Fruit fly (Drosophila melanogaster) whole organism, embryonic: Measurements from ENCODE around the gene Plzf.

Source experiments
- Atf3 ChIP-seq: fragments of 200-800 bp; sonication (Bioruptor generic); optimal IDR thresholded peaks from 3 replicates; lab custom pipeline; 2016; ENCODE audit warnings: missing biosample characterization, missing genetic modification characterization
- Bteb2 ChIP-seq: fragments of 200-800 bp; sonication (Bioruptor generic); optimal IDR thresholded peaks from 2 replicates; lab custom pipeline; 2016; ENCODE audit warnings: missing biosample characterization, missing genetic modification characterization
- CG10274 ChIP-seq: fragments of 200-800 bp; sonication (Bioruptor generic); optimal IDR thresholded peaks from 3 replicates; lab custom pipeline; 2017; ENCODE audit warnings: missing biosample characterization, mild to moderate bottlenecking, missing genetic modification characterization
- CG10979 ChIP-seq: fragments of 200-800 bp; sonication (Bioruptor generic); optimal IDR thresholded peaks from 2 replicates; lab custom pipeline; 2018; ENCODE audit warnings: missing biosample characterization, mild to moderate bottlenecking, missing genetic modification characterization, moderate library complexity
- CG11504 ChIP-seq: fragments of 200-800 bp; sonication (Bioruptor generic); optimal IDR thresholded peaks from 3 replicates; lab custom pipeline; 2019; ENCODE audit warnings: missing biosample characterization, mild to moderate bottlenecking, missing genetic modification characterization, moderate library complexity
- CG12219 ChIP-seq: fragments of 200-800 bp; sonication (Bioruptor generic); optimal IDR thresholded peaks from 3 replicates; lab custom pipeline; 2018; ENCODE audit warnings: missing biosample characterization, mild to moderate bottlenecking, missing genetic modification characterization
- CG1233 ChIP-seq: fragments of 200-800 bp; sonication (Bioruptor generic); optimal IDR thresholded peaks from 4 replicates; lab custom pipeline; 2018; ENCODE audit warnings: missing biosample characterization, mild to moderate bottlenecking, missing genetic modification characterization
- CG12659 ChIP-seq: fragments of 200-800 bp; sonication (Bioruptor generic); optimal IDR thresholded peaks from 3 replicates; lab custom pipeline; 2017; ENCODE audit warnings: mild to moderate bottlenecking, missing biosample characterization, missing genetic modification reagents, missing genetic modification characterization
- CG12942 ChIP-seq: fragments of 200-800 bp; sonication (Bioruptor generic); optimal IDR thresholded peaks from 3 replicates; lab custom pipeline; 2016; ENCODE audit warnings: missing biosample characterization, missing genetic modification characterization
- CG14860 ChIP-seq: fragments of 200-800 bp; sonication (Bioruptor generic); IDR thresholded peaks from 3 replicates; pipeline ENCODE4 v1.3.6; 2022; ENCODE audit warnings: missing biosample characterization, missing genetic modification characterization; ENCODE audit not compliant: partially characterized antibody
- CG15073 ChIP-seq: fragments of 200-800 bp; sonication (Bioruptor generic); optimal IDR thresholded peaks from 2 replicates; lab custom pipeline; 2016; ENCODE audit warnings: missing biosample characterization, missing genetic modification characterization
- CG15269 ChIP-seq: fragments of 200-800 bp; sonication (Bioruptor generic); optimal IDR thresholded peaks from 2 replicates; lab custom pipeline; 2018; ENCODE audit warnings: missing biosample characterization, mild to moderate bottlenecking, missing genetic modification characterization, moderate library complexity
- CG15696 ChIP-seq: fragments of 200-800 bp; sonication (Bioruptor generic); optimal IDR thresholded peaks from 2 replicates; lab custom pipeline; 2019; ENCODE audit warnings: missing biosample characterization, mild to moderate bottlenecking, missing genetic modification characterization, moderate library complexity
- CG1647 ChIP-seq: fragments of 200-800 bp; sonication (Bioruptor generic); optimal IDR thresholded peaks from 3 replicates; lab custom pipeline; 2016; ENCODE audit warnings: missing biosample characterization, missing genetic modification characterization
- CG2202 ChIP-seq: fragments of 200-800 bp; sonication (Bioruptor generic); optimal IDR thresholded peaks from 2 replicates; lab custom pipeline; 2018; ENCODE audit warnings: missing biosample characterization, mild to moderate bottlenecking, missing genetic modification characterization
- CG2678 ChIP-seq: fragments of 200-800 bp; sonication (Bioruptor generic); optimal IDR thresholded peaks from 3 replicates; lab custom pipeline; 2019; ENCODE audit warnings: missing biosample characterization, mild to moderate bottlenecking, missing genetic modification characterization, moderate library complexity
- CG2889 ChIP-seq: fragments of 200-800 bp; sonication (Bioruptor generic); IDR thresholded peaks from 3 replicates; pipeline ENCODE4 v1.3.6; 2022; ENCODE audit warnings: missing biosample characterization, missing genetic modification characterization
- CG4707 ChIP-seq: fragments of 200-800 bp; sonication (Bioruptor generic); optimal IDR thresholded peaks from 2 replicates; lab custom pipeline; 2018; ENCODE audit warnings: missing biosample characterization, mild to moderate bottlenecking, missing genetic modification characterization, moderate library complexity
- CG5245 ChIP-seq: fragments of 200-800 bp; sonication (Bioruptor generic); optimal IDR thresholded peaks from 3 replicates; lab custom pipeline; 2016; ENCODE audit warnings: missing biosample characterization, missing genetic modification characterization
- CG6175 ChIP-seq: fragments of 200-800 bp; sonication (Bioruptor generic); IDR thresholded peaks from 3 replicates; pipeline ENCODE4 v1.3.6; 2022; ENCODE audit warnings: missing biosample characterization, missing genetic modification characterization
- CG6813 ChIP-seq: fragments of 200-800 bp; sonication (Bioruptor generic); optimal IDR thresholded peaks from 2 replicates; lab custom pipeline; 2017; ENCODE audit warnings: missing biosample characterization, missing genetic modification characterization, mild to moderate bottlenecking, moderate library complexity, missing genetic modification reagents
- CG7556 ChIP-seq: fragments of 200-800 bp; sonication (Bioruptor generic); optimal IDR thresholded peaks from 2 replicates; lab custom pipeline; 2017; ENCODE audit warnings: missing biosample characterization, mild to moderate bottlenecking, missing genetic modification characterization
- CG7745 ChIP-seq: fragments of 200-800 bp; sonication (Bioruptor generic); optimal IDR thresholded peaks from 2 replicates; lab custom pipeline; 2018; ENCODE audit warnings: missing biosample characterization, mild to moderate bottlenecking, missing genetic modification characterization, moderate library complexity
- CG9727 ChIP-seq: fragments of 200-800 bp; sonication (Bioruptor generic); optimal IDR thresholded peaks from 3 replicates; lab custom pipeline; 2017; ENCODE audit warnings: missing biosample characterization, mild to moderate bottlenecking, missing genetic modification characterization
- CHES-1-like ChIP-seq: fragments of 200-800 bp; sonication (Bioruptor generic); optimal IDR thresholded peaks from 2 replicates; lab custom pipeline; 2016; ENCODE audit warnings: missing biosample characterization, missing genetic modification characterization
- CoRest ChIP-seq: fragments of 200-800 bp; sonication (Bioruptor generic); optimal IDR thresholded peaks from 3 replicates; lab custom pipeline; 2018; ENCODE audit warnings: missing biosample characterization, mild to moderate bottlenecking, missing genetic modification characterization, moderate library complexity
- Dek ChIP-seq: fragments of 200-800 bp; sonication (Bioruptor generic); optimal IDR thresholded peaks from 3 replicates; lab custom pipeline; 2019; ENCODE audit warnings: missing biosample characterization, mild to moderate bottlenecking, missing genetic modification characterization, moderate library complexity
- H15 ChIP-seq: fragments of 200-800 bp; sonication (Bioruptor generic); IDR thresholded peaks from 3 replicates; pipeline ENCODE4 v1.3.6; 2022; ENCODE audit warnings: missing biosample characterization, missing genetic modification characterization
- HLHmδ ChIP-seq: fragments of 200-800 bp; sonication (Bioruptor generic); optimal IDR thresholded peaks from 2 replicates; lab custom pipeline; 2018; ENCODE audit warnings: missing biosample characterization, mild to moderate bottlenecking, missing genetic modification characterization, moderate library complexity
- Hr39 ChIP-seq: fragments of >200 bp; optimal IDR thresholded peaks from 2 replicates; lab custom pipeline; 2017
- Jarid2 ChIP-seq: fragments of 200-800 bp; sonication (Bioruptor generic); optimal IDR thresholded peaks from 3 replicates; lab custom pipeline; 2017; ENCODE audit warnings: mild to moderate bottlenecking, missing biosample characterization, missing genetic modification reagents, missing genetic modification characterization
- NC2β ChIP-seq: fragments of 200-800 bp; sonication (Bioruptor generic); optimal IDR thresholded peaks from 2 replicates; lab custom pipeline; 2016; ENCODE audit warnings: missing biosample characterization, missing genetic modification characterization
- Nf-YB ChIP-seq: fragments of 200-800 bp; sonication (Bioruptor generic); optimal IDR thresholded peaks from 3 replicates; lab custom pipeline; 2019; ENCODE audit warnings: missing biosample characterization, mild to moderate bottlenecking, missing genetic modification characterization, moderate library complexity
- Side ChIP-seq: fragments of 200-800 bp; sonication (Bioruptor generic); optimal IDR thresholded peaks from 2 replicates; lab custom pipeline; 2016; ENCODE audit warnings: missing biosample characterization, missing genetic modification characterization
- Taf1 ChIP-seq: fragments of 200-800 bp; sonication (Bioruptor generic); IDR thresholded peaks from 2 replicates; pipeline ENCODE4 v1.3.6; 2022; ENCODE audit warnings: missing biosample characterization, missing genetic modification characterization
- Usf ChIP-seq: fragments of 200-800 bp; sonication (Bioruptor generic); optimal IDR thresholded peaks from 2 replicates; lab custom pipeline; 2017; ENCODE audit warnings: missing genotype, missing biosample characterization, missing genetic modification characterization
- ac ChIP-seq: fragments of 200-800 bp; sonication (Bioruptor generic); optimal IDR thresholded peaks from 3 replicates; lab custom pipeline; 2017; ENCODE audit warnings: missing biosample characterization, mild to moderate bottlenecking, missing genetic modification characterization
- ara ChIP-seq: fragments of 200-800 bp; sonication (Bioruptor generic); IDR thresholded peaks from 2 replicates; pipeline ENCODE4 v1.3.6; 2022; ENCODE audit warnings: missing biosample characterization, missing genetic modification characterization
- ash1 ChIP-seq: fragments of 200-800 bp; sonication (Bioruptor generic); optimal IDR thresholded peaks from 2 replicates; lab custom pipeline; 2018; ENCODE audit warnings: missing biosample characterization, mild to moderate bottlenecking, missing genetic modification characterization
- caup ChIP-seq: fragments of 200-800 bp; sonication (Bioruptor generic); optimal IDR thresholded peaks from 3 replicates; lab custom pipeline; 2017; ENCODE audit warnings: missing biosample characterization, mild to moderate bottlenecking, missing genetic modification characterization, moderate library complexity; ENCODE audit not compliant: severe bottlenecking
- cwo ChIP-seq: fragments of 200-800 bp; sonication (Bioruptor generic); optimal IDR thresholded peaks from 3 replicates; lab custom pipeline; 2017; ENCODE audit warnings: missing biosample characterization, missing genetic modification characterization, mild to moderate bottlenecking, moderate library complexity, missing genetic modification reagents
- ewg ChIP-seq: fragments of 200-800 bp; sonication (Bioruptor generic); optimal IDR thresholded peaks from 3 replicates; lab custom pipeline; 2017; ENCODE audit warnings: mild to moderate bottlenecking, missing biosample characterization, missing genetic modification reagents, missing genetic modification characterization
- insv ChIP-seq, 2 experiments: fragments of 200-800 bp; sonication (Bioruptor generic); optimal IDR thresholded peaks; 3 replicates each; lab custom pipeline; 2016 to 2018; ENCODE audit warnings: missing biosample characterization in 2 of 2, missing genetic modification characterization in 2 of 2
- jumu ChIP-seq: fragments of 200-800 bp; sonication (Bioruptor generic); optimal IDR thresholded peaks from 3 replicates; lab custom pipeline; 2016; ENCODE audit warnings: missing biosample characterization, missing genetic modification characterization
- kni ChIP-seq: fragments of 200-800 bp; sonication (Bioruptor generic); optimal IDR thresholded peaks from 3 replicates; lab custom pipeline; 2017; ENCODE audit warnings: mild to moderate bottlenecking, missing biosample characterization, missing genetic modification reagents, missing genetic modification characterization
- lmd ChIP-seq: fragments of 200-800 bp; sonication (Bioruptor generic); IDR thresholded peaks from 2 replicates; pipeline ENCODE4 v1.3.6; 2022; ENCODE audit warnings: missing biosample characterization, missing genetic modification characterization
- org-1 ChIP-seq: fragments of 200-800 bp; sonication (Bioruptor generic); optimal IDR thresholded peaks from 2 replicates; lab custom pipeline; 2017; ENCODE audit warnings: missing biosample characterization, missing genetic modification characterization
- schlank ChIP-seq: fragments of 200-800 bp; sonication (Bioruptor generic); optimal IDR thresholded peaks from 2 replicates; lab custom pipeline; 2018; ENCODE audit warnings: missing biosample characterization, mild to moderate bottlenecking, missing genetic modification characterization
- tna ChIP-seq: fragments of 200-800 bp; sonication (Bioruptor generic); IDR thresholded peaks from 2 replicates; pipeline ENCODE4 v1.3.6; 2022; ENCODE audit warnings: missing biosample characterization, missing genetic modification characterization; ENCODE audit not compliant: partially characterized antibody
- tup ChIP-seq: fragments of 200-800 bp; sonication (Bioruptor generic); optimal IDR thresholded peaks from 2 replicates; lab custom pipeline; 2016; ENCODE audit warnings: missing biosample characterization, mild to moderate bottlenecking, missing genetic modification characterization, moderate library complexity

Plzf gene

DNA sequence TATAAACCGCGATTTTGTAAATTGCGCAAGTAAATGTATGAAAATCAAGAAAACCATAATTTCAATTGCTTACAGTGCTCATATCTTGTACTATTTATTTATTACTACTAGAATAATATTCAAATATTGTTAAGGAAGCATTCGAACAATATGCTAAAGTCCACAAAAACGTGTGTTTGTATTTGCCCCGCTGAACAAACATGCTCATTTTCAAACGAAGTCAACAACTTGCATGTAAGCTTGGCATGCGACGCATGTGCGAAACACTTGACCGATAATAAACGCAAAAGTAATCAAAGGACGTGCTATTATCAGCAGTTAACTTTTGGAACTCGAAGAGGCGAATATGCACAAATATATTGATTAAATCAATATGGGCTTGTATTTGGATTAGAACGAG is 27.5 kb downstream of the Plzf start (continued):
- peak; percentile 8 for TF ChIP-seq CG10274 (GFP tag; lab: Kevin White, UChicago)
- no peak for TF ChIP-seq CG2889 (GFP tag; lab: Robert Waterston, UW)
- TF ChIP-seq CG12659 (GFP tag; lab: Kevin White, UChicago) = peak; percentile 83
- TF ChIP-seq CG7745 (tag; lab: Kevin White, UChicago) = peak; percentile 71
- peak; percentile 64 for TF ChIP-seq CoRest (tag; lab: Kevin White, UChicago)
- peak; percentile 76 for TF ChIP-seq CG2202 (tag; lab: Kevin White, UChicago)
- TF ChIP-seq ara = peak; percentile 19; the same call in 1 of the 2 replicates
- no peak for TF ChIP-seq jumu
- peak; percentile 33 for TF ChIP-seq Bteb2 (GFP tag; lab: Kevin White, UChicago)
- no peak for TF ChIP-seq H15
- peak; percentile 52 for TF ChIP-seq NC2β (GFP tag; lab: Kevin White, UChicago)
- TF ChIP-seq Taf1 (GFP tag; lab: Robert Waterston, UW) = no peak
- peak in 1 of 2 experiments; percentile 53 for TF ChIP-seq insv (GFP tag; optimal IDR thresholded peaks at IDR 0.05; lab: Kevin White, UChicago)
- TF ChIP-seq CG15269 = peak; percentile 63
- peak; percentile 65 for TF ChIP-seq CG1233 (GFP tag; lab: Kevin White, UChicago)
- no peak for TF ChIP-seq Atf3 (GFP tag; lab: Kevin White, UChicago)
- peak; percentile 72 for TF ChIP-seq CG2678 (tag; lab: Kevin White, UChicago)
- peak; percentile 52 for TF ChIP-seq HLHmδ (GFP tag; lab: Kevin White, UChicago)
- peak; percentile 85 for TF ChIP-seq caup (GFP tag; lab: Kevin White, UChicago)
- no peak for TF ChIP-seq CHES-1-like (GFP tag; lab: Kevin White, UChicago)
- peak; percentile 75 for TF ChIP-seq schlank (tag; lab: Kevin White, UChicago)
- peak; percentile 62 for TF ChIP-seq org-1 (GFP tag; lab: Kevin White, UChicago)
- peak; percentile 59 for TF ChIP-seq ewg (GFP tag; lab: Kevin White, UChicago)
- peak; percentile 19 for TF ChIP-seq CG15073 (GFP tag; lab: Kevin White, UChicago)
- no peak for TF ChIP-seq Usf (GFP tag; lab: Kevin White, UChicago)
- TF ChIP-seq CG12219 = peak; percentile 54
- TF ChIP-seq CG14860 (GFP tag; lab: Robert Waterston, UW) = no peak
- peak; percentile 68 for TF ChIP-seq Dek (tag; lab: Kevin White, UChicago)
- no peak for TF ChIP-seq tna
- peak; percentile 46 for TF ChIP-seq CG11504
- TF ChIP-seq ac = peak; percentile 8
- peak; percentile 62 for TF ChIP-seq CG12942
- TF ChIP-seq ash1 (GFP tag; lab: Kevin White, UChicago) = peak; percentile 61
- peak; percentile 37 for TF ChIP-seq cwo (GFP tag; lab: Kevin White, UChicago)
- TF ChIP-seq CG6175 (GFP tag; lab: Robert Waterston, UW) = no peak
- peak; percentile 70 for TF ChIP-seq tup
- peak; percentile 33 for TF ChIP-seq CG1647 (GFP tag; lab: Kevin White, UChicago)
- TF ChIP-seq CG5245 (GFP tag; lab: Kevin White, UChicago) = no peak
- peak; percentile 36 for TF ChIP-seq CG9727
- TF ChIP-seq CG6813 = peak; percentile 90
- peak; percentile 2 for TF ChIP-seq Jarid2 (GFP tag; lab: Kevin White, UChicago)
- peak; percentile 48 for TF ChIP-seq Nf-YB (GFP tag; lab: Kevin White, UChicago)
- TF ChIP-seq lmd (GFP tag; lab: Robert Waterston, UW) = no peak
- peak; percentile 75 for TF ChIP-seq CG7556 (GFP tag; lab: Kevin White, UChicago)
- peak; percentile 8 for TF ChIP-seq CG10979 (tag; lab: Kevin White, UChicago)
- TF ChIP-seq CG4707 (GFP tag; lab: Kevin White, UChicago) = peak; percentile 77
- no peak for TF ChIP-seq Hr39 (lab: Kevin White, UChicago)
- no peak for TF ChIP-seq Side (GFP tag; lab: Kevin White, UChicago)
- peak; percentile 31 for TF ChIP-seq kni
- peak; percentile 68 for TF ChIP-seq CG15696 (tag; lab: Kevin White, UChicago)
